Fruit fly (Drosophila melanogaster): ENCODE measurements around the gene Zmynd10.

Gene Zmynd10

dm6 chr3L:13030055-13030634 is 3.9 kb upstream of the Zmynd10 start (continued):
- TF ChIP-seq sd (tag; optimal IDR thresholded peaks at IDR 0.05) (peak; percentile 20), Eip74EF (GFP tag; optimal IDR thresholded peaks at IDR 0.05) (no peak), CG6272 (GFP tag; IDR thresholded peaks at IDR 0.05) (no peak), B-H1 (GFP tag; IDR thresholded peaks at IDR 0.05) (no peak), CG7839 (tag; optimal IDR thresholded peaks at IDR 0.05) (peak; percentile 49), CG7556 (GFP tag; optimal IDR thresholded peaks at IDR 0.05) (peak; percentile 16), bsh (GFP tag; optimal IDR thresholded peaks at IDR 0.05) (peak in 1 of 2 experiments; percentile 43), lilli (GFP tag; optimal IDR thresholded peaks at IDR 0.05) (peak; percentile 7), Atf3 (GFP tag; optimal IDR thresholded peaks at IDR 0.05) (no peak), CG12391 (tag; optimal IDR thresholded peaks at IDR 0.05) (peak; percentile 20), sob (GFP tag; IDR thresholded peaks at IDR 0.05) (peak; percentile 18; the same call in 1 of the 2 replicates), CG15269 (tag; optimal IDR thresholded peaks at IDR 0.05) (peak; percentile 48), ci (GFP tag; IDR thresholded peaks at IDR 0.05) (0 out of 3 replicates have a peak, but pooled peaks have one; percentile 22), CG9817 (tag; optimal IDR thresholded peaks at IDR 0.05) (peak; percentile 7), tio (GFP tag; optimal IDR thresholded peaks at IDR 0.05) (no peak), CG2120 (GFP tag; optimal IDR thresholded peaks at IDR 0.05) (peak; percentile 22), Oaz (GFP tag; IDR thresholded peaks at IDR 0.05) (0 out of 2 replicates have a peak, but pooled peaks have one; percentile 26), Oli (tag; optimal IDR thresholded peaks at IDR 0.05) (peak; percentile 47), CG18262 (tag; optimal IDR thresholded peaks at IDR 0.05) (peak; percentile 25), unpg (GFP tag; optimal IDR thresholded peaks at IDR 0.05) (peak; percentile 25), CG11247 (GFP tag; IDR thresholded peaks at IDR 0.05) (no peak), dpn (GFP tag; optimal IDR thresholded peaks at IDR 0.05) (peak in 1 of 2 experiments; percentile 2), grau (tag; optimal IDR thresholded peaks at IDR 0.05) (peak; percentile 39), jing (GFP tag; optimal IDR thresholded peaks at IDR 0.05) (peak; percentile 2), sens (GFP tag) (peak; percentile 79), hkb (optimal IDR thresholded peaks at IDR 0.05) (no peak), hkb (GFP tag; IDR thresholded peaks at IDR 0.05) (0 out of 2 replicates have a peak, but pooled peaks have one; percentile 7), CG2678 (tag; optimal IDR thresholded peaks at IDR 0.05) (peak; percentile 44), peb (GFP tag; IDR thresholded peaks at IDR 0.05) (no peak), CoRest (tag; optimal IDR thresholded peaks at IDR 0.05) (peak; percentile 47), so (GFP tag; IDR thresholded peaks at IDR 0.05) (0 out of 3 replicates have a peak, but pooled peaks have one; percentile 17)

DNA sequence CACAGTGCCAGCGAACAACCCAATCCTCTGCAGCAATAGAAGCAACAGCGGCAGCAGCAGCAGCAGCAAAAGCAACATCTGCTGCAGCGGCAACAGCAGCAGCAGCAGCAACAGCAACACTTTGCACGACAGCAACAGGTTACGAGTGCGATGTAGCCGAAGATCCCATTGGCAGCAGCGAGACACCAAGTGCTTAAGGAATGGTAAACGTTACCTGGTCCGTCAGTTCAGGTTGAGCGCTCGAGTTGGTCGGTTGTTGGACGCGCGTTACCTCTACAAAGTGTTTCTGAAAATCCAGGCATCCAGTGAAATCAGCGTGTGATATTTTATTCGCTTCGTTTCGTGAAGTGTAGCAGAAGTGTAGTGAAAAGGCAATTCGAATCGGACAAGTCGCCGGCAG is 2.5 kb upstream of the Zmynd10 start, which contains the start of gene CG17672:
TSS of gene CG17672 (plus strand) at position 223 of the 400 bp plus-strand sequence.
- no peak for TF ChIP-seq CkIIα-i1 (GFP tag; IDR thresholded peaks at IDR 0.05)
- no peak for TF ChIP-seq cad (GFP tag; optimal IDR thresholded peaks at IDR 0.05)
- TF ChIP-seq Eip74EF (GFP tag; optimal IDR thresholded peaks at IDR 0.05), result no peak
- no peak for TF ChIP-seq NfI (GFP tag; optimal IDR thresholded peaks at IDR 0.05)
- peak; percentile 93 for TF ChIP-seq Deaf1 (tag; optimal IDR thresholded peaks at IDR 0.05)
- no peak for TF ChIP-seq CG4424 (GFP tag; optimal IDR thresholded peaks at IDR 0.05)
- TF ChIP-seq Spps (tag; optimal IDR thresholded peaks at IDR 0.05), result no peak
- no peak for TF ChIP-seq CG12219 (GFP tag; optimal IDR thresholded peaks at IDR 0.05)
- no peak for TF ChIP-seq esg (GFP tag; conservative IDR thresholded peaks at IDR 0.05)
- TF ChIP-seq HLH3B (GFP tag; IDR thresholded peaks at IDR 0.05), result no peak
- TF ChIP-seq slp2 (GFP tag; optimal IDR thresholded peaks at IDR 0.05), result no peak
- no peak for TF ChIP-seq CG13775 (GFP tag; optimal IDR thresholded peaks at IDR 0.05)
- no peak for TF ChIP-seq CG4820 (GFP tag; optimal IDR thresholded peaks at IDR 0.05)
- no peak for TF ChIP-seq Sry-β (GFP tag; optimal IDR thresholded peaks at IDR 0.05)
- TF ChIP-seq jigr1 (GFP tag; IDR thresholded peaks at IDR 0.05), result no peak
- TF ChIP-seq amos (GFP tag; IDR thresholded peaks at IDR 0.05; ENCODE audit: partially characterized antibody), result peak; percentile 20; the same call in 1 of the 2 replicates
- TF ChIP-seq Mad (GFP tag; optimal IDR thresholded peaks at IDR 0.05), result no peak
- TF ChIP-seq CG7372 (GFP tag; IDR thresholded peaks at IDR 0.05), result no peak
- no peak for TF ChIP-seq Gsc (GFP tag; IDR thresholded peaks at IDR 0.05)
- TF ChIP-seq Dip2 (GFP tag; IDR thresholded peaks at IDR 0.05), result no peak
- TF ChIP-seq nau (GFP tag; optimal IDR thresholded peaks at IDR 0.05), result no peak
- no peak for TF ChIP-seq NC2β (GFP tag; optimal IDR thresholded peaks at IDR 0.05)
